Fruit fly (Drosophila melanogaster) whole organism, embryonic: ENCODE data around the gene CG44303.
A peak's percentile ranks its signal among the peaks of the same experiment; 100 is the strongest.

Experiments used
- ATbp ChIP-seq: fragments of 200-800 bp; sonication (Bioruptor generic); optimal IDR thresholded peaks from 2 replicates; lab custom pipeline; 2017; ENCODE audit warnings: missing biosample characterization, mild to moderate bottlenecking, missing genetic modification characterization, missing genetic modification reagents
- CG10543 ChIP-seq: fragments of 200-800 bp; sonication (Bioruptor generic); optimal IDR thresholded peaks from 3 replicates; lab custom pipeline; 2017; ENCODE audit warnings: missing biosample characterization, mild to moderate bottlenecking, missing genetic modification characterization, moderate library complexity
- CG10565 ChIP-seq: fragments of 200-800 bp; sonication (Bioruptor generic); optimal IDR thresholded peaks from 3 replicates; lab custom pipeline; 2016; ENCODE audit warnings: missing biosample characterization, mild to moderate bottlenecking, missing genetic modification characterization
- CG11456 ChIP-seq: fragments of 200-800 bp; sonication (Bioruptor generic); IDR thresholded peaks from 3 replicates; pipeline ENCODE4 v1.3.6; 2022; ENCODE audit warnings: missing biosample characterization, missing genetic modification characterization
- CG13123 ChIP-seq: fragments of 200-800 bp; sonication (Bioruptor generic); optimal IDR thresholded peaks from 2 replicates; lab custom pipeline; 2016; ENCODE audit warnings: missing biosample characterization, missing genetic modification characterization
- CG13624 ChIP-seq: fragments of 200-800 bp; sonication (Bioruptor generic); optimal IDR thresholded peaks from 2 replicates; lab custom pipeline; 2016; ENCODE audit warnings: missing biosample characterization, missing genetic modification characterization
- CG14710 ChIP-seq: fragments of 200-800 bp; sonication (Bioruptor generic); optimal IDR thresholded peaks from 3 replicates; lab custom pipeline; 2019; ENCODE audit warnings: missing biosample characterization, mild to moderate bottlenecking, missing genetic modification characterization, moderate library complexity
- CG15479 ChIP-seq: fragments of 200-800 bp; sonication (Bioruptor generic); optimal IDR thresholded peaks from 3 replicates; lab custom pipeline; 2019; ENCODE audit warnings: missing biosample characterization, mild to moderate bottlenecking, missing genetic modification characterization, moderate library complexity
- CG17385 ChIP-seq: fragments of 200-800 bp; sonication (Bioruptor generic); optimal IDR thresholded peaks from 3 replicates; lab custom pipeline; 2018; ENCODE audit warnings: missing biosample characterization, mild to moderate bottlenecking, missing genetic modification characterization
- CG18262 ChIP-seq: fragments of 200-800 bp; optimal IDR thresholded peaks from 3 replicates; lab custom pipeline; 2019; ENCODE audit warnings: missing biosample characterization, mild to moderate bottlenecking, missing genetic modification characterization, moderate library complexity
- CG2199 ChIP-seq: fragments of 200-800 bp; sonication (Bioruptor generic); IDR thresholded peaks from 3 replicates; pipeline ENCODE4 v1.3.6; 2022; ENCODE audit warnings: missing biosample characterization, missing genetic modification characterization
- CG32772 ChIP-seq: fragments of 200-800 bp; sonication (Bioruptor generic); IDR thresholded peaks from 2 replicates; pipeline ENCODE4 v1.3.6; 2022; ENCODE audit warnings: missing biosample characterization, missing genetic modification characterization
- CG34376 ChIP-seq: fragments of 200-800 bp; sonication (Bioruptor generic); optimal IDR thresholded peaks from 2 replicates; lab custom pipeline; 2018; ENCODE audit warnings: missing biosample characterization, mild to moderate bottlenecking, missing genetic modification characterization
- CG4360 ChIP-seq: fragments of 200-800 bp; sonication (Bioruptor generic); IDR thresholded peaks from 2 replicates; pipeline ENCODE4 v1.3.6; 2022; ENCODE audit warnings: missing biosample characterization, missing genetic modification characterization
- CG4424 ChIP-seq: fragments of 200-800 bp; sonication (Bioruptor generic); optimal IDR thresholded peaks from 3 replicates; lab custom pipeline; 2016; ENCODE audit warnings: missing biosample characterization, missing genetic modification characterization
- CG5180 ChIP-seq: fragments of 200-800 bp; sonication (Bioruptor generic); optimal IDR thresholded peaks from 3 replicates; lab custom pipeline; 2017; ENCODE audit warnings: missing biosample characterization, missing genetic modification characterization, mild to moderate bottlenecking, moderate library complexity, missing genetic modification reagents
- CG6854 ChIP-seq: fragments of 200-800 bp; sonication (Bioruptor generic); optimal IDR thresholded peaks from 3 replicates; lab custom pipeline; 2017; ENCODE audit warnings: missing biosample characterization, mild to moderate bottlenecking, missing genetic modification characterization
- CG7556 ChIP-seq: fragments of 200-800 bp; sonication (Bioruptor generic); optimal IDR thresholded peaks from 2 replicates; lab custom pipeline; 2017; ENCODE audit warnings: missing biosample characterization, mild to moderate bottlenecking, missing genetic modification characterization
- CG8089 ChIP-seq: fragments of 200-800 bp; sonication (Bioruptor generic); optimal IDR thresholded peaks from 3 replicates; lab custom pipeline; 2016; ENCODE audit warnings: missing biosample characterization, missing genetic modification characterization
- CG8924 ChIP-seq: fragments of 200-800 bp; optimal IDR thresholded peaks from 3 replicates; lab custom pipeline; 2019; ENCODE audit warnings: missing biosample characterization, mild to moderate bottlenecking, missing genetic modification characterization, moderate library complexity
- CoRest ChIP-seq: fragments of 200-800 bp; sonication (Bioruptor generic); optimal IDR thresholded peaks from 3 replicates; lab custom pipeline; 2018; ENCODE audit warnings: missing biosample characterization, mild to moderate bottlenecking, missing genetic modification characterization, moderate library complexity
- E2f1 ChIP-seq: fragments of 200-800 bp; sonication (Bioruptor generic); IDR thresholded peaks from 2 replicates; pipeline ENCODE4 v1.3.6; 2022; ENCODE audit warnings: missing biosample characterization, missing genetic modification characterization
- Pdp1 ChIP-seq, 2 experiments: fragments of 200-800 bp; sonication (Bioruptor generic); optimal IDR thresholded peaks; 3 replicates each; lab custom pipeline; 2016; ENCODE audit warnings: missing biosample characterization in 2 of 2, missing genetic modification characterization in 2 of 2, mild to moderate bottlenecking in 1 of 2, moderate library complexity in 1 of 2
- abd-A ChIP-seq: fragments of 200-800 bp; sonication (Bioruptor generic); optimal IDR thresholded peaks from 3 replicates; lab custom pipeline; 2019; ENCODE audit warnings: missing biosample characterization, mild to moderate bottlenecking, missing genetic modification characterization, moderate library complexity
- al ChIP-seq: fragments of 200-800 bp; sonication (Bioruptor generic); IDR thresholded peaks from 2 replicates; pipeline ENCODE4 v1.3.6; 2022; ENCODE audit warnings: missing biosample characterization, missing genetic modification characterization
- aop ChIP-seq: fragments of 200-800 bp; sonication (Bioruptor generic); IDR thresholded peaks from 2 replicates; pipeline ENCODE4 v1.3.6; 2022; ENCODE audit warnings: missing biosample characterization, missing genetic modification characterization
- ap ChIP-seq: fragments of 200-800 bp; sonication (Bioruptor generic); IDR thresholded peaks from 2 replicates; pipeline ENCODE4 v1.3.6; 2022; ENCODE audit warnings: missing biosample characterization, missing genetic modification characterization
- cg ChIP-seq: fragments of 200-800 bp; sonication (Bioruptor generic); optimal IDR thresholded peaks from 3 replicates; lab custom pipeline; 2019; ENCODE audit warnings: missing biosample characterization, mild to moderate bottlenecking, missing genetic modification characterization, moderate library complexity
- chinmo ChIP-seq: fragments of 200-800 bp; sonication (Bioruptor generic); IDR thresholded peaks from 4 replicates; pipeline ENCODE4 v1.3.6; 2022; ENCODE audit warnings: missing biosample characterization, missing genetic modification characterization; ENCODE audit not compliant: partially characterized antibody
- chm ChIP-seq: fragments of 200-800 bp; sonication (Bioruptor generic); IDR thresholded peaks from 2 replicates; pipeline ENCODE4 v1.3.6; 2022; ENCODE audit warnings: missing biosample characterization, missing genetic modification characterization
- chn ChIP-seq: fragments of 200-800 bp; sonication (Bioruptor generic); optimal IDR thresholded peaks from 2 replicates; lab custom pipeline; 2016; ENCODE audit warnings: missing biosample characterization, missing genetic modification characterization
- croc ChIP-seq: fragments of 200-800 bp; sonication (Bioruptor generic); conservative IDR thresholded peaks from 3 replicates; pipeline ENCODE4 v1.3.6; 2022; ENCODE audit warnings: missing biosample characterization, missing genetic modification characterization
- dmrt99B ChIP-seq: fragments of 200-800 bp; sonication (Bioruptor generic); optimal IDR thresholded peaks from 2 replicates; lab custom pipeline; 2018; ENCODE audit warnings: missing biosample characterization, mild to moderate bottlenecking, missing genetic modification characterization, moderate library complexity
- fd3F ChIP-seq: fragments of 200-800 bp; sonication (Bioruptor generic); optimal IDR thresholded peaks from 2 replicates; lab custom pipeline; 2018; ENCODE audit warnings: missing biosample characterization, mild to moderate bottlenecking, missing genetic modification characterization, moderate library complexity
- fd96Cb ChIP-seq: fragments of 200-800 bp; sonication (Bioruptor generic); optimal IDR thresholded peaks from 2 replicates; lab custom pipeline; 2018; ENCODE audit warnings: missing biosample characterization, mild to moderate bottlenecking, missing genetic modification characterization, moderate library complexity
- fu2 ChIP-seq: fragments of 200-800 bp; sonication (Bioruptor generic); optimal IDR thresholded peaks from 2 replicates; lab custom pipeline; 2016; ENCODE audit warnings: missing biosample characterization, missing genetic modification characterization
- kni ChIP-seq: fragments of 200-800 bp; sonication (Bioruptor generic); optimal IDR thresholded peaks from 3 replicates; lab custom pipeline; 2017; ENCODE audit warnings: mild to moderate bottlenecking, missing biosample characterization, missing genetic modification reagents, missing genetic modification characterization
- knrl ChIP-seq: fragments of 200-800 bp; sonication (Bioruptor generic); IDR thresholded peaks from 3 replicates; pipeline ENCODE4 v1.3.6; 2022; ENCODE audit warnings: missing biosample characterization, missing genetic modification characterization; ENCODE audit not compliant: partially characterized antibody
- lmd ChIP-seq: fragments of 200-800 bp; sonication (Bioruptor generic); IDR thresholded peaks from 2 replicates; pipeline ENCODE4 v1.3.6; 2022; ENCODE audit warnings: missing biosample characterization, missing genetic modification characterization
- nmo ChIP-seq: fragments of 200-800 bp; sonication (Bioruptor generic); optimal IDR thresholded peaks from 2 replicates; lab custom pipeline; 2018; ENCODE audit warnings: missing biosample characterization, mild to moderate bottlenecking, missing genetic modification characterization, moderate library complexity
- phol ChIP-seq: fragments of 200-800 bp; sonication (Bioruptor generic); optimal IDR thresholded peaks from 3 replicates; lab custom pipeline; 2018; ENCODE audit warnings: missing biosample characterization, mild to moderate bottlenecking, missing genetic modification characterization, moderate library complexity
- sd ChIP-seq: fragments of 200-800 bp; sonication (Bioruptor generic); optimal IDR thresholded peaks from 3 replicates; lab custom pipeline; 2018; ENCODE audit warnings: missing biosample characterization, mild to moderate bottlenecking, missing genetic modification characterization, moderate library complexity
- sens ChIP-seq: fragments of 200-800 bp; sonication (Bioruptor generic); peaks from one replicate; lab custom pipeline; 2016; ENCODE audit warnings: missing biosample characterization, missing genetic modification characterization
- slou ChIP-seq: fragments of 200-800 bp; sonication (Bioruptor generic); optimal IDR thresholded peaks from 3 replicates; lab custom pipeline; 2016; ENCODE audit warnings: missing biosample characterization, missing genetic modification characterization
- so ChIP-seq: fragments of 200-800 bp; sonication (Bioruptor generic); IDR thresholded peaks from 3 replicates; pipeline ENCODE4 v1.3.6; 2022; ENCODE audit warnings: missing biosample characterization, missing genetic modification characterization
- sqz ChIP-seq: fragments of 200-800 bp; sonication (Bioruptor generic); optimal IDR thresholded peaks from 3 replicates; lab custom pipeline; 2018; ENCODE audit warnings: missing biosample characterization, mild to moderate bottlenecking, missing genetic modification characterization
- tio ChIP-seq: fragments of 200-800 bp; sonication (Bioruptor generic); optimal IDR thresholded peaks from 2 replicates; lab custom pipeline; 2017; ENCODE audit warnings: missing biosample characterization, missing genetic modification characterization, inconsistent platforms
- zf30C ChIP-seq: fragments of 200-800 bp; sonication (Bioruptor generic); optimal IDR thresholded peaks from 3 replicates; lab custom pipeline; 2018; ENCODE audit warnings: missing biosample characterization, mild to moderate bottlenecking, missing genetic modification characterization

CG44303 gene

DNA sequence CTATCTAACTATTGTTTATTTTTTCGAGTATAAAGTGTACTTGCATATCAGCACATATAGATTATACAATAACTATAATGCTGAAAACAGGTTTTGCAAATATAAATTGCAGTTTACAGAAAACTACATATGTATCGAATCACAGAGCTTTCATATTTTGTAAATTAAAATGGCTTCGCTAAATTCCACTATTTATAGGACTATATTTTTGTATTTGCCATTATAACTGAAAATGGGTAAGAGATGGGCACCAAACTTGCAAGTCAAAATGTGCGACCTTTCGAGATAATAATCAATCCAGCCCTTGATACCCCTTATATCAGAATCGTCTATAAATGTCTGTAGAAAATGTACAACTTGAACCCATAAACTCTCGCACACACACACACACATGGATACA, 16.0 kb upstream of the CG44303 start (continued):
- TF ChIP-seq CoRest (tag; lab: Kevin White, UChicago) (no peak), CG7556 (GFP tag; lab: Kevin White, UChicago) (peak; percentile 12), aop (GFP tag; lab: Robert Waterston, UW) (no peak), lmd (GFP tag; lab: Robert Waterston, UW) (no peak), Pdp1 (GFP tag; optimal IDR thresholded peaks at IDR 0.05; lab: Kevin White, UChicago) (peak in 1 of 2 experiments; percentile 4), nmo (GFP tag; lab: Kevin White, UChicago) (peak; percentile 5), CG6854 (GFP tag; lab: Kevin White, UChicago) (no peak), fd96Cb (tag; lab: Kevin White, UChicago) (peak; percentile 18), phol (tag; lab: Kevin White, UChicago) (peak; percentile 8), CG17385 (peak; percentile 22), sens (GFP tag; lab: Kevin White, UChicago) (peak; percentile 78), fu2 (GFP tag; lab: Kevin White, UChicago) (no peak), CG18262 (peak; percentile 19)
- TF ChIP-seq, all 482 proteins: peak for 14

dm6 chrX:6702591-6702990, 15.4 kb upstream of the CG44303 start:
- TF ChIP-seq lmd (GFP tag; lab: Robert Waterston, UW): no peak
- TF ChIP-seq CG4360 (GFP tag; lab: Robert Waterston, UW): peak; percentile 83
- TF ChIP-seq CG2199: 0 out of 3 replicates have a peak, but pooled peaks have one; percentile 59
- TF ChIP-seq slou (GFP tag; lab: Kevin White, UChicago): no peak
- no peak for TF ChIP-seq E2f1 (GFP tag; lab: Robert Waterston, UW)
- TF ChIP-seq tio (GFP tag; lab: Kevin White, UChicago): no peak
- 0 out of 2 replicates have a peak, but pooled peaks have one; percentile 30 for TF ChIP-seq CG32772
- TF ChIP-seq chinmo (GFP tag; lab: Robert Waterston, UW): no peak
- TF ChIP-seq CG34376: no peak
- no peak for TF ChIP-seq CG11456 (GFP tag; lab: Robert Waterston, UW)
- peak; percentile 29 for TF ChIP-seq abd-A (tag; lab: Kevin White, UChicago)
- no peak for TF ChIP-seq dmrt99B (tag; lab: Kevin White, UChicago)
- TF ChIP-seq CG8924: peak; percentile 50
- peak; percentile 86 for TF ChIP-seq sqz (GFP tag; lab: Kevin White, UChicago)
- no peak for TF ChIP-seq al
- TF ChIP-seq zf30C (GFP tag; lab: Kevin White, UChicago): peak; percentile 14
- peak; percentile 48 for TF ChIP-seq kni
- peak; percentile 44; the same call in 1 of the 2 replicates for TF ChIP-seq chm (GFP tag; lab: Robert Waterston, UW)
- TF ChIP-seq CG5180 (GFP tag; lab: Kevin White, UChicago): peak; percentile 52
- TF ChIP-seq ATbp (GFP tag; lab: Kevin White, UChicago): peak; percentile 34
- TF ChIP-seq so (GFP tag; lab: Robert Waterston, UW): no peak
- peak; percentile 86 for TF ChIP-seq cg (GFP tag; lab: Kevin White, UChicago)
- TF ChIP-seq, all 482 proteins: peak for 12

- no peak for TF ChIP-seq CG15479 (GFP tag; lab: Kevin White, UChicago)
- no peak for TF ChIP-seq CG10543 (GFP tag; lab: Kevin White, UChicago)
- peak; percentile 56 for TF ChIP-seq chn (GFP tag; lab: Kevin White, UChicago)
- TF ChIP-seq CG13624 (GFP tag; lab: Kevin White, UChicago): no peak
- peak; percentile 68 for TF ChIP-seq CG14710 (tag; lab: Kevin White, UChicago)
- peak; percentile 7 for TF ChIP-seq CG13123
- peak; percentile 6 for TF ChIP-seq CG8089
- no peak for TF ChIP-seq fd3F (GFP tag; lab: Kevin White, UChicago)
- peak; percentile 60; the same call in 1 of the 3 replicates for TF ChIP-seq croc (GFP tag; lab: Robert Waterston, UW)
- no peak for TF ChIP-seq CG10565 (GFP tag; lab: Kevin White, UChicago)
- TF ChIP-seq CG4424 (GFP tag; lab: Kevin White, UChicago): peak; percentile 72
- peak; percentile 59 for TF ChIP-seq CG8924
- TF ChIP-seq sd: no peak
- TF ChIP-seq knrl (GFP tag; lab: Robert Waterston, UW): no peak
- TF ChIP-seq E2f1 (GFP tag; lab: Robert Waterston, UW): 0 out of 2 replicates have a peak, but pooled peaks have one; percentile 32
- TF ChIP-seq ap (GFP tag; lab: Robert Waterston, UW): 0 out of 2 replicates have a peak, but pooled peaks have one; percentile 25
Observed at dm6 chrX:6702028-6702433, 14.8 kb upstream of the CG44303 start.
